Worm (Caenorhabditis elegans): ENCODE measurements around the gene abt-4.

DNA sequence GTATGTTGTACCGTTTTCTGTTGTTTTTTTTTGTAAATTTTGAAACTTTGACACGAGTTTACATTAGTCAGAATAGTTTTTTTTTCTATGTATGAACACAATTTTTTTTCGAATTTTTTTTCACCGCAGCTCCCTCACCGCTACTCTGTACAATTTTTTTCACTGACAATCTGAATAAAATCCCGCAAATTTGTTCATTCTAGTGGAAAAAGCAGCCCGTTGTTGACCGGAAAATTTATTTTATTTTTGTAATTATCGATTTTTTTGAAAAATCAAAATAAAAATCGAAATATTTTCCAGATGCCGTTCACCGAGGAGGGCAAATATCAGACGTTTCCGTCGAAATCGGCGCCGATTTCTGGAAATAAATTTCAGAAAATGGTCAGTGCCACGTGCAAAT lies 28.9 kb upstream of the abt-4 start, which contains the start of gene T22H9.1:
- TF ChIP-seq hlh-30 (tag; optimal IDR thresholded peaks at IDR 0.05; ENCODE audit: insufficient read depth) (no peak), elt-2 (tag; optimal IDR thresholded peaks at IDR 0.05) (no peak), hlh-15 (tag; optimal IDR thresholded peaks at IDR 0.05) (no peak), unc-55 (GFP tag; optimal IDR thresholded peaks at IDR 0.05) (no peak), che-1 (tag; optimal IDR thresholded peaks at IDR 0.05) (no peak), pqm-1 (tag; optimal IDR thresholded peaks at IDR 0.05) (no peak), fkh-10 (GFP tag; optimal IDR thresholded peaks at IDR 0.05) (no peak)
